Fruit fly (Drosophila melanogaster) Kc167 (cell line): ENCODE results near the gene ocn.

Experiments used
- Sin3A ChIP-seq: fragments of >200 bp; optimal IDR thresholded peaks from 2 replicates; lab custom pipeline; 2018; ENCODE audit warnings: missing external identifiers
- h ChIP-seq: fragments of >200 bp; optimal IDR thresholded peaks from 3 replicates; lab custom pipeline; 2018; ENCODE audit warnings: missing external identifiers
- insv ChIP-seq: fragments of >200 bp; optimal IDR thresholded peaks from 3 replicates; lab custom pipeline; 2018; ENCODE audit warnings: missing external identifiers

dm6 chr3R:30056592-30057135 lies 19.1 kb upstream of the ocn start, which contains the start of the genes CG7950 and Rpp14a:
- TF ChIP-seq h, result no peak
- no peak for TF ChIP-seq insv
- TF ChIP-seq Sin3A (lab: Kevin White, UChicago), result no peak
